Worm (Caenorhabditis elegans) whole organism, early embryonic: ENCODE measurements around the gene acdh-6.

Source experiments
- B0310.2 ChIP-seq: sonication (generic microtip); optimal IDR thresholded peaks from 2 replicates; lab custom pipeline; 2016; ENCODE audit warnings: mild to moderate bottlenecking, missing genetic modification characterization, missing compliant biosample characterization
- aly-1 ChIP-seq: sonication (generic microtip); optimal IDR thresholded peaks from 2 replicates; lab custom pipeline; 2016; ENCODE audit warnings: missing genetic modification characterization, missing compliant biosample characterization
- ama-1 ChIP-seq: fragments of 150-350 bp; optimal IDR thresholded peaks from 2 replicates; lab custom pipeline; 2014
- ets-7 ChIP-seq: sonication (generic microtip); optimal IDR thresholded peaks from 2 replicates; lab custom pipeline; 2016; ENCODE audit warnings: missing genotype, missing genetic modification characterization, missing compliant biosample characterization
- flt-1 ChIP-seq: fragments of 200-800 bp; sonication (Bioruptor generic); IDR thresholded peaks from 2 replicates; pipeline ENCODE4 v1.3.6; 2022; ENCODE audit warnings: missing genetic modification characterization, missing compliant biosample characterization
- hmg-4 ChIP-seq: fragments of 200-800 bp; sonication (Bioruptor generic); optimal IDR thresholded peaks from 2 replicates; lab custom pipeline; 2018; ENCODE audit warnings: mild to moderate bottlenecking, missing genetic modification characterization, missing compliant biosample characterization
- hnd-1 ChIP-seq: sonication (generic microtip); optimal IDR thresholded peaks from 2 replicates; lab custom pipeline; 2016; ENCODE audit warnings: missing genetic modification characterization, missing compliant biosample characterization
- pes-1 ChIP-seq: fragments of 200-800 bp; sonication (Bioruptor generic); IDR thresholded peaks from 2 replicates; pipeline ENCODE4 v1.3.6; 2022; ENCODE audit warnings: missing genetic modification reagents, missing genetic modification characterization, missing compliant biosample characterization
- sea-1 ChIP-seq: fragments of 200-800 bp; sonication (Bioruptor generic); conservative IDR thresholded peaks from 2 replicates; pipeline ENCODE4 v1.3.6; 2022; ENCODE audit warnings: missing genetic modification characterization, missing compliant biosample characterization
- tbx-11 ChIP-seq: fragments of 200-800 bp; sonication (Bioruptor generic); IDR thresholded peaks from 2 replicates; pipeline ENCODE4 v1.3.6; 2022; ENCODE audit warnings: missing genetic modification characterization, missing compliant biosample characterization
- tbx-37 ChIP-seq: fragments of 200-800 bp; sonication (Bioruptor generic); conservative IDR thresholded peaks from 2 replicates; pipeline ENCODE4 v1.3.6; 2022; ENCODE audit warnings: missing genetic modification reagents, missing genetic modification characterization, missing compliant biosample characterization

DNA sequence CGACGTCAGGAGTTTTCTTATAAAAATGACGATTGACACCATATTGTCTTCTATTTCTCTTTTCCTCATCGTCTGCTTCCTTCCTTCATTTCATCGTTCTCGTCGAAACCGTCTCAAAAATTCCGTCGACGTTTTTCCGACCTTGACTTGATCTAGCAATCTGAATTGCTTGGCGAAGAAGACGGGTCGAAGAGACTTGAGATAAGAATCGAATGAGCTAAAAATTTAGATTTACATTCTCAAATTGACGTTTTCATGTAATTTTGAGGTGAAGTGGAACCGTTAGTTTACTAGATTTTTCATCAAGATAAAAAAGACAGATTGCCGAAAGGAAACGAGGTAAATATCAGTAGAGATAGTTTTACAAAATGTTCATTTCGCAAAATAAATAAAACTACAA lies 16.6 kb downstream of the acdh-6 start:
- TF ChIP-seq ama-1 (lab: Kevin White, UChicago) = no peak
- TF ChIP-seq pes-1 (GFP tag; lab: Robert Waterston, UW) = no peak
- TF ChIP-seq flt-1 (GFP tag; lab: Robert Waterston, UW) = no peak
- TF ChIP-seq sea-1 (GFP tag; lab: Robert Waterston, UW) = no peak
- TF ChIP-seq tbx-37 (GFP tag; lab: Robert Waterston, UW) = no peak
- TF ChIP-seq tbx-11 (GFP tag; lab: Robert Waterston, UW) = no peak
- no peak for TF ChIP-seq hnd-1 (tag; lab: Kevin White, UChicago)
- TF ChIP-seq aly-1 (tag; lab: Kevin White, UChicago) = no peak
- TF ChIP-seq ets-7 (tag; lab: Kevin White, UChicago) = no peak
- TF ChIP-seq B0310.2 (tag; lab: Kevin White, UChicago) = no peak
- TF ChIP-seq hmg-4 (GFP tag; lab: Kevin White, UChicago) = no peak
